Worm (Caenorhabditis elegans): Measurements from ENCODE around the gene K07C5.9.

Gene K07C5.9

DNA sequence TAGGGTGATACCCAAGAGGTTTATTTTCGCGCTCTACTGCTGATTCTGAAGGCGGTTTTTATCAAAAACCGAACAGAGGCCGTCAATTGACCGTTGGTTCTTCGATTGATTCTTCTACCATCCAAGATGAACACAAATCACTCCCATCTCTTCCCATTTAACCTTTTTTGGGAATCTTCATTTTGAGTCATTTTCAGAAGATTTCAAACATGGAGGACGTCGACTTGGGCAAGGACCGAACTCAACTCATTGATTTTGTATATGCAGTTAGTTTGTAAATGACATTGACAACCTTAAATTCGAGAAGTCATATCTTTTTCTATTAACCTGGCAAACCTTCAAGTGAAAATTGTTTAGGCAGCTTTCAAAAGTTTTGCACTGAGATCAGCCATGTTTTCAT, 38.4 kb upstream of the K07C5.9 start, which contains the start of gene AC3.5:
TSS of gene AC3.5 (plus strand) at position 210 of the 400 bp plus-strand sequence.
- no peak for TF ChIP-seq dmd-4 (tag; optimal IDR thresholded peaks at IDR 0.05)
- TF ChIP-seq fos-1 (tag; optimal IDR thresholded peaks at IDR 0.05): peak; percentile 8
- TF ChIP-seq nhr-21 (tag; optimal IDR thresholded peaks at IDR 0.05): peak; percentile 13

DNA sequence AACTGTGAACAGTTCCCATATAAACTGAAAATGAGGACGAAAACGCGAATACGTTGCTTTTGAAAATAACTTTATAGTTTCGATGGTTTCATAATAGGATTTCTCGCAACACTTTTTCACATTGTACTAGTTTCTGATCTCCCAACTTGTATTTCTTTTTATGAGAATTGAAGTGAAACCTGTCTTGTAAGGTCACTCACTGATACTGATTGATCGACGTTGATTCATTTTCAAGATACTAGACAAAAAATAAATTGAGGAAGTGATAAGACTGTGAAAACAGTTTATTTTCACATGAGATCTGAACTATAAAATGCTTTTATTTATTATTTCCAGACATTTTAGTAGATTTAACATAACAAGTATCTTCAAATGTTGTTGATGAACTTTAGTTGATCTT, 37.5 kb upstream of the K07C5.9 start:
- TF ChIP-seq nhr-237 (tag; optimal IDR thresholded peaks at IDR 0.05) (no peak), aly-2 (tag; optimal IDR thresholded peaks at IDR 0.05) (no peak), F13H6.1 (tag; optimal IDR thresholded peaks at IDR 0.05) (no peak), ztf-11 (tag; optimal IDR thresholded peaks at IDR 0.05) (no peak), lin-11 (tag; optimal IDR thresholded peaks at IDR 0.05) (no peak)

DNA sequence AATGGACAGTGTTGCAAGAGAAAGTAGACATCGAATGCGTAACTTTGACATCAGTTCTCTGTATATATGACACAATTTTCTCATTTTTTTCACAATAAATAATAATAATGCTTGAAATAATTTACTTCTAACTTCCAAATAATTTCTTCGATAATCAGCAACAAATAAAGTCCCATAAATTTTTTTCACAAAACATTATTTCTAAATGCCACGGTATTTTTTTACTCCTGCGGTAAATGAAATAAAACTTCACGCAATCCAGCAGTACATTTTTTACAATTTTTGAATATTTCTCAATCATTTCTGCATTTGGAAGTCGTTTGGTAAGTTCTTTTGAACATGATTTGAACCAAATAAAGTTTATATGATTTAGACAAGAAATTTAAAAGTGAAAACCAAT, 34.0 kb upstream of the K07C5.9 start, which contains the start of gene spe-10:
TSS of gene spe-10 (plus strand) at position 301 of the 400 bp plus-strand sequence.
- TF ChIP-seq nhr-129 (tag; optimal IDR thresholded peaks at IDR 0.05) (no peak), ztf-4 (tag; optimal IDR thresholded peaks at IDR 0.05) (no peak), unc-62 (GFP tag; optimal IDR thresholded peaks at IDR 0.05) (no peak), sma-9 (GFP tag; optimal IDR thresholded peaks at IDR 0.05) (no peak), sma-9 (tag; optimal IDR thresholded peaks at IDR 0.05) (no peak), egl-27 (tag; optimal IDR thresholded peaks at IDR 0.05) (no peak), C34F6.9 (tag; optimal IDR thresholded peaks at IDR 0.05) (no peak)

ce11 chrV:10382142-10382541, 32.2 kb upstream of the K07C5.9 start, which contains the start of gene pqn-2:
pqn-2 (plus strand) TSS chrV:10382442.
- TF ChIP-seq lin-11 (tag; optimal IDR thresholded peaks at IDR 0.05) (no peak), nhr-21 (tag; optimal IDR thresholded peaks at IDR 0.05) (no peak), peb-1 (tag; optimal IDR thresholded peaks at IDR 0.05) (no peak), lin-39 (tag; optimal IDR thresholded peaks at IDR 0.05) (no peak), fos-1 (tag; optimal IDR thresholded peaks at IDR 0.05) (no peak), unc-62 (GFP tag; optimal IDR thresholded peaks at IDR 0.05) (no peak), lsy-2 (tag; optimal IDR thresholded peaks at IDR 0.05) (no peak), ztf-4 (tag; optimal IDR thresholded peaks at IDR 0.05) (no peak), Y55F3AM.14 (GFP tag; optimal IDR thresholded peaks at IDR 0.05) (no peak), ztf-1 (GFP tag; conservative IDR thresholded peaks at IDR 0.05) (no peak), nhr-12 (tag; optimal IDR thresholded peaks at IDR 0.05) (no peak), skn-1 (tag; optimal IDR thresholded peaks at IDR 0.05) (no peak), dmd-4 (tag; optimal IDR thresholded peaks at IDR 0.05) (no peak), nhr-237 (tag; optimal IDR thresholded peaks at IDR 0.05) (no peak), mdl-1 (tag; optimal IDR thresholded peaks at IDR 0.05) (no peak)

- TF ChIP-seq sem-4 (tag; optimal IDR thresholded peaks at IDR 0.05) (no peak), egl-27 (tag; optimal IDR thresholded peaks at IDR 0.05) (no peak), ama-1 (optimal IDR thresholded peaks at IDR 0.05) (no peak), mbf-1 (tag; optimal IDR thresholded peaks at IDR 0.05) (no peak), lin-11 (tag; optimal IDR thresholded peaks at IDR 0.05) (no peak), dmd-4 (tag; optimal IDR thresholded peaks at IDR 0.05) (no peak)
These were observed 31.8 kb upstream of the K07C5.9 start, which contains the start of gene abu-1 for ce11 chrV:10381726-10382125. abu-1 (minus strand) TSS chrV:10381826.

ce11 chrV:10379761-10380160, 29.8 kb upstream of the K07C5.9 start:
- TF ChIP-seq nhr-25 (tag; optimal IDR thresholded peaks at IDR 0.05) (no peak), R02D3.7 (tag; optimal IDR thresholded peaks at IDR 0.05) (no peak), ztf-4 (tag; optimal IDR thresholded peaks at IDR 0.05) (no peak), nhr-77 (tag; optimal IDR thresholded peaks at IDR 0.05) (no peak), peb-1 (tag; optimal IDR thresholded peaks at IDR 0.05) (no peak), unc-62 (GFP tag; optimal IDR thresholded peaks at IDR 0.05) (no peak), skn-1 (tag; optimal IDR thresholded peaks at IDR 0.05) (no peak), snpc-4 (tag; optimal IDR thresholded peaks at IDR 0.05) (no peak), nhr-23 (tag; optimal IDR thresholded peaks at IDR 0.05) (no peak), nhr-10 (tag; optimal IDR thresholded peaks at IDR 0.05) (no peak), elt-3 (tag; optimal IDR thresholded peaks at IDR 0.05) (no peak), ZK546.5 (tag; optimal IDR thresholded peaks at IDR 0.05) (no peak), sma-3 (GFP tag; optimal IDR thresholded peaks at IDR 0.05) (no peak), mbf-1 (tag; optimal IDR thresholded peaks at IDR 0.05) (no peak), ztf-11 (tag; optimal IDR thresholded peaks at IDR 0.05) (no peak), elt-1 (tag; optimal IDR thresholded peaks at IDR 0.05) (no peak), alr-1 (tag; optimal IDR thresholded peaks at IDR 0.05) (no peak), nhr-11 (tag; optimal IDR thresholded peaks at IDR 0.05) (no peak), C34F6.9 (tag; optimal IDR thresholded peaks at IDR 0.05) (no peak)
